Worm (Caenorhabditis elegans) whole organism, mixed stage, embryonic: ENCODE data around the gene sri-31.

Experiments used
- M03D4.4 ChIP-seq: sonication (generic microtip); optimal IDR thresholded peaks from 2 replicates; lab custom pipeline; 2017; ENCODE audit warnings: mild to moderate bottlenecking, missing genetic modification characterization, missing compliant biosample characterization
- bed-3 ChIP-seq: fragments of 200-800 bp; sonication (Bioruptor generic); optimal IDR thresholded peaks from 3 replicates; lab custom pipeline; 2018; ENCODE audit warnings: mild to moderate bottlenecking, missing genetic modification characterization, moderate library complexity, missing compliant biosample characterization
- blmp-1 ChIP-seq: fragments of 150-350 bp; optimal IDR thresholded peaks from 2 replicates; lab custom pipeline; 2014; ENCODE audit warnings: missing biosample characterization, missing genetic modification characterization
- ceh-39 ChIP-seq: fragments of 150-350 bp; optimal IDR thresholded peaks from 2 replicates; lab custom pipeline; 2014; ENCODE audit warnings: missing biosample characterization, missing genetic modification characterization
- ceh-43 ChIP-seq: fragments of 200-800 bp; sonication (Bioruptor generic); optimal IDR thresholded peaks from 2 replicates; lab custom pipeline; 2018; ENCODE audit warnings: mild to moderate bottlenecking, missing genetic modification characterization, moderate library complexity, missing compliant biosample characterization
- ceh-83 ChIP-seq: fragments of 200-800 bp; sonication (Bioruptor generic); optimal IDR thresholded peaks from 2 replicates; lab custom pipeline; 2018; ENCODE audit warnings: mild to moderate bottlenecking, missing genetic modification characterization, missing compliant biosample characterization
- ces-1 ChIP-seq: fragments of 150-350 bp; optimal IDR thresholded peaks from 2 replicates; lab custom pipeline; 2014; ENCODE audit warnings: missing biosample characterization, missing genetic modification reagents, missing genetic modification characterization
- cnd-1 ChIP-seq: fragments of 200-800 bp; sonication (Bioruptor generic); optimal IDR thresholded peaks from 2 replicates; lab custom pipeline; 2018; ENCODE audit warnings: mild to moderate bottlenecking, missing genetic modification characterization, missing compliant biosample characterization
- drap-1 ChIP-seq: fragments of 200-800 bp; sonication (Bioruptor generic); optimal IDR thresholded peaks from 3 replicates; lab custom pipeline; 2018; ENCODE audit warnings: mild to moderate bottlenecking, missing genetic modification characterization, missing compliant biosample characterization
- elt-1 ChIP-seq: sonication (generic microtip); optimal IDR thresholded peaks from 2 replicates; lab custom pipeline; 2017; ENCODE audit warnings: missing genetic modification characterization, mild to moderate bottlenecking, missing compliant biosample characterization, antibody characterized with exemption, moderate library complexity, borderline replicate concordance; ENCODE audit not compliant: insufficient read depth
- elt-3 ChIP-seq: fragments of 150-350 bp; optimal IDR thresholded peaks from 2 replicates; lab custom pipeline; 2014; ENCODE audit warnings: missing biosample characterization, missing genetic modification characterization
- flh-1 ChIP-seq: fragments of 200-800 bp; sonication (Bioruptor generic); optimal IDR thresholded peaks from 2 replicates; lab custom pipeline; 2018; ENCODE audit warnings: mild to moderate bottlenecking, missing genetic modification characterization, moderate library complexity, missing compliant biosample characterization
- ham-2 ChIP-seq: fragments of 200-800 bp; sonication (Bioruptor generic); optimal IDR thresholded peaks from 2 replicates; lab custom pipeline; 2018; ENCODE audit warnings: mild to moderate bottlenecking, missing genetic modification characterization, missing compliant biosample characterization
- hlh-1 ChIP-seq: fragments of 150-350 bp; optimal IDR thresholded peaks from 2 replicates; lab custom pipeline; 2014; ENCODE audit warnings: missing biosample characterization, missing genetic modification reagents, missing genetic modification characterization
- lin-13 ChIP-seq: fragments of 150-350 bp; optimal IDR thresholded peaks from 2 replicates; lab custom pipeline; 2014; ENCODE audit warnings: missing biosample characterization, missing genetic modification characterization
- lin-32 ChIP-seq: fragments of 200-800 bp; sonication (Bioruptor generic); optimal IDR thresholded peaks from 2 replicates; lab custom pipeline; 2018; ENCODE audit warnings: mild to moderate bottlenecking, missing genetic modification characterization, missing compliant biosample characterization
- lsy-2 ChIP-seq: fragments of 150-350 bp; optimal IDR thresholded peaks from 2 replicates; lab custom pipeline; 2014; ENCODE audit warnings: missing biosample characterization, missing genetic modification characterization
- mab-5 ChIP-seq: fragments of 150-350 bp; optimal IDR thresholded peaks from 2 replicates; lab custom pipeline; 2014; ENCODE audit warnings: missing biosample characterization, missing genetic modification characterization
- mls-2 ChIP-seq: sonication (generic microtip); optimal IDR thresholded peaks from 2 replicates; lab custom pipeline; 2016; ENCODE audit warnings: mild to moderate bottlenecking, missing genetic modification characterization, moderate library complexity, missing compliant biosample characterization
- nhr-12 ChIP-seq: fragments of 150-350 bp; optimal IDR thresholded peaks from 2 replicates; lab custom pipeline; 2014; ENCODE audit warnings: missing biosample characterization, missing genetic modification characterization
- nhr-2 ChIP-seq: fragments of 150-350 bp; optimal IDR thresholded peaks from 2 replicates; lab custom pipeline; 2014; ENCODE audit warnings: missing biosample characterization, missing genetic modification characterization
- nhr-237 ChIP-seq: fragments of 150-350 bp; optimal IDR thresholded peaks from 2 replicates; lab custom pipeline; 2014; ENCODE audit warnings: missing biosample characterization, missing genetic modification characterization
- nhr-28 ChIP-seq: fragments of 150-350 bp; optimal IDR thresholded peaks from 2 replicates; lab custom pipeline; 2014; ENCODE audit warnings: missing biosample characterization, missing genetic modification characterization
- nhr-76 ChIP-seq: sonication (generic microtip); optimal IDR thresholded peaks from 2 replicates; lab custom pipeline; 2017; ENCODE audit warnings: missing biosample characterization, missing genetic modification characterization
- pha-4 ChIP-seq: fragments of 150-350 bp; optimal IDR thresholded peaks from 2 replicates; lab custom pipeline; 2018; ENCODE audit warnings: missing biosample characterization, missing genetic modification reagents, missing genetic modification characterization
- sem-2 ChIP-seq: fragments of 200-800 bp; sonication (Bioruptor generic); optimal IDR thresholded peaks from 2 replicates; lab custom pipeline; 2018; ENCODE audit warnings: mild to moderate bottlenecking, missing genetic modification characterization, missing compliant biosample characterization
- snpc-4 ChIP-seq: fragments of 150-350 bp; optimal IDR thresholded peaks from 2 replicates; lab custom pipeline; 2014; ENCODE audit warnings: missing biosample characterization, missing genetic modification characterization
- sptf-1 ChIP-seq: sonication (generic microtip); optimal IDR thresholded peaks from 2 replicates; lab custom pipeline; 2017; ENCODE audit warnings: mild to moderate bottlenecking, missing genetic modification characterization, moderate library complexity, missing compliant biosample characterization
- tbx-8 ChIP-seq: fragments of 200-800 bp; sonication (Bioruptor generic); optimal IDR thresholded peaks from 2 replicates; lab custom pipeline; 2018; ENCODE audit warnings: mild to moderate bottlenecking, missing genetic modification characterization, moderate library complexity, missing compliant biosample characterization
- unc-120 ChIP-seq: sonication (generic microtip); optimal IDR thresholded peaks from 2 replicates; lab custom pipeline; 2017; ENCODE audit warnings: missing genetic modification characterization, missing compliant biosample characterization; ENCODE audit not compliant: poor library complexity, severe bottlenecking
- unc-39 ChIP-seq: fragments of 150-350 bp; optimal IDR thresholded peaks from 2 replicates; lab custom pipeline; 2014; ENCODE audit warnings: missing biosample characterization, missing genetic modification characterization
- unc-62 ChIP-seq: fragments of 150-350 bp; optimal IDR thresholded peaks from 2 replicates; lab custom pipeline; 2014; ENCODE audit warnings: missing biosample characterization, missing genetic modification reagents, missing genetic modification characterization
- zip-8 ChIP-seq: fragments of 150-350 bp; optimal IDR thresholded peaks from 2 replicates; lab custom pipeline; 2014; ENCODE audit warnings: missing biosample characterization, missing genetic modification characterization

Gene sri-31

ce11 chrII:3061605-3062004, 10.8 kb downstream of the sri-31 start:
- TF ChIP-seq nhr-237 (tag; lab: Kevin White, UChicago) (no peak), snpc-4 (tag; lab: Kevin White, UChicago) (no peak), lin-13 (tag; lab: Kevin White, UChicago) (no peak), mab-5 (tag; lab: Kevin White, UChicago) (no peak), hlh-1 (tag; lab: Kevin White, UChicago) (no peak), unc-120 (no peak), sptf-1 (tag; lab: Kevin White, UChicago) (no peak), blmp-1 (no peak), ces-1 (no peak), nhr-12 (tag; lab: Kevin White, UChicago) (no peak), tbx-8 (no peak), sem-2 (GFP tag; lab: Kevin White, UChicago) (no peak), mls-2 (tag; lab: Kevin White, UChicago) (no peak), elt-1 (no peak), ceh-83 (GFP tag; lab: Kevin White, UChicago) (no peak), nhr-76 (no peak), nhr-2 (tag; lab: Kevin White, UChicago) (no peak), pha-4 (tag; lab: Kevin White, UChicago) (no peak)

DNA sequence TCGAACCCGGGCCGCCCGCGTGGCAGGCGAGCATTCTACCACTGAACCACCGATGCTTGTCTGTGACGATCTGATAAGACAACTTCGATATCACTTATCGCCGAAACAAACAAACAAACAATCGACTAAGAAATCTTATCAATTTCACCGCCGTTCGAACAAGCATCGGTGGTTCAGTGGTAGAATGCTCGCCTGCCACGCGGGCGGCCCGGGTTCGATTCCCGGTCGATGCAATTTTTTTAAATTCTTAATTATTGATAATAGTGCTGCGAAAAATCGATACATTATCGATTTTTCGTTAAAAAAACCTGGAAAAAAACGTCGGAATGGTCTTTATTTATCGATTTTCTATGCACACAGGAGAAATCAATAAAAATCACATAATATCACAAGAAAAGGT, 11.4 kb downstream of the sri-31 start:
- TF ChIP-seq unc-120 = no peak
- TF ChIP-seq flh-1 (GFP tag; lab: Kevin White, UChicago) = no peak
- TF ChIP-seq cnd-1 (tag; lab: Kevin White, UChicago) = no peak
- TF ChIP-seq lin-13 (tag; lab: Kevin White, UChicago) = no peak
- no peak for TF ChIP-seq drap-1 (GFP tag; lab: Kevin White, UChicago)
- TF ChIP-seq nhr-28 (tag; lab: Kevin White, UChicago) = no peak
- no peak for TF ChIP-seq hlh-1 (tag; lab: Kevin White, UChicago)
- TF ChIP-seq mab-5 (tag; lab: Kevin White, UChicago) = no peak
- no peak for TF ChIP-seq nhr-2 (tag; lab: Kevin White, UChicago)
- TF ChIP-seq blmp-1 = no peak
- no peak for TF ChIP-seq snpc-4 (tag; lab: Kevin White, UChicago)
- no peak for TF ChIP-seq elt-3 (tag; lab: Kevin White, UChicago)
- no peak for TF ChIP-seq ceh-39 (tag; lab: Kevin White, UChicago)
- TF ChIP-seq unc-62 (GFP tag; lab: Kevin White, UChicago) = no peak
- TF ChIP-seq M03D4.4 (tag; lab: Kevin White, UChicago) = no peak
- no peak for TF ChIP-seq mls-2 (tag; lab: Kevin White, UChicago)
- TF ChIP-seq bed-3 = no peak
- no peak for TF ChIP-seq sptf-1 (tag; lab: Kevin White, UChicago)
- no peak for TF ChIP-seq lsy-2 (tag; lab: Kevin White, UChicago)

DNA sequence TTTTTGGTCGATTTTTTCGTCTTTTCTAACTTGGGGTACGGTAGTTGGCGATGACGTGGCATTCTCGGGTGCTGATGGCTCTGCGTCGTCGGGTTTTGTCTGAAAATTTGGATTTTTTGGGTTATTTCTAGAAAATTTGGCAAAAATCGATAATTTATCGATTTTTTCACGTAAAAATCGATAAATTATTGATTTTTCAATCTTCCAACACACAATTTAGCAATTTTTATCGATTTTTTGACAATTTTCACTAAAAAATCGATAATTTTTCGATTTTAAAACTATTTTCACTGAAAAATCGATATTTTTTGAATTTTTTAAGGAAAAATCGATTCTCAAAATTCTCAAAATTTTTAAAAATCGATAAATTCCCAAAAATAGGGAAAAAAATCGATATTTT, 12.1 kb downstream of the sri-31 start:
- no peak for TF ChIP-seq elt-1
- no peak for TF ChIP-seq lsy-2 (tag; lab: Kevin White, UChicago)
- TF ChIP-seq bed-3 = no peak
- no peak for TF ChIP-seq ceh-43 (GFP tag; lab: Kevin White, UChicago)
- no peak for TF ChIP-seq lin-13 (tag; lab: Kevin White, UChicago)
- no peak for TF ChIP-seq snpc-4 (tag; lab: Kevin White, UChicago)
- TF ChIP-seq unc-39 (tag; lab: Kevin White, UChicago) = no peak
- no peak for TF ChIP-seq blmp-1
- TF ChIP-seq ceh-39 (tag; lab: Kevin White, UChicago) = no peak

DNA sequence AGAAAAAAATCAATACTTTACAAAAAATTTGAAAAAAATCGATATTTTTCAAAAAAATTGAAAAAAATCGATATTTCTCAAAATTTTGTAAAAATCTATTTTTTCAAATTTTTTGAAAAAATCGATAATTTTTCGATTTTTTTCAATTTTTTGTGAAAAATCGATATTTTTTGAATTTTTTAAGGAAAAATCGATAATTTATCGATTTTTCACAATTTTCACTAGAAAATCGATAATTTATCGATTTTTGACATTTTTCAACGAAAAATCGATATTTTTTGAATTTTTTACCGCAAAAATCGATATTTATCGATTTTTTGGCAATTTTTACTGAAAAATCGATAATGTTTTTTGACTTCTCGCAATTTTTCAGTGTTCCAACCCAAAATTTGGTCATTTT, 12.6 kb downstream of the sri-31 start:
- TF ChIP-seq lsy-2 (tag; lab: Kevin White, UChicago) = no peak
- TF ChIP-seq ces-1 = peak; percentile 16
- TF ChIP-seq, all 35 proteins: peak for 1

DNA sequence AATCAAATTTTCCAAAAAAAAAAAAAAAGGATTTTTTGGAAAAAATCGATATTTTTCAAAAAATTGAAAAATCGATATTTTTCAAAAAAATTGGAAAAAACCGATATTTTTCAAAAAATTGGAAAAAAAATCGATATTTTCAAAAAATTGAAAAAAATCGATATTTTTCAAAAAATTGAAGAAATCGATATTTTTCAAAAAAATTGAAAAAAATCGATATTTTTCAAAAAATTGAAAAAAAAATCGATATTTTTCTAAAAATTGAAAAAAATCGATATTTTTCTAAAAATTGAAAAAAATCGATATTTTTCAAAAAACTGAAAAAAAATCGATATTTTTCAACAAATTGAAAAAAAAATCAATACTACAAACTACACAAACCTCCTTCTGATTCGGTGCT, 13.2 kb downstream of the sri-31 start:
- no peak for TF ChIP-seq nhr-12 (tag; lab: Kevin White, UChicago)
- TF ChIP-seq, all 35 proteins: peak for 0

ce11 chrII:3064631-3065030, 13.8 kb downstream of the sri-31 start:
- TF ChIP-seq elt-3 (tag; lab: Kevin White, UChicago) = no peak
- no peak for TF ChIP-seq lin-13 (tag; lab: Kevin White, UChicago)
- no peak for TF ChIP-seq mab-5 (tag; lab: Kevin White, UChicago)
- TF ChIP-seq zip-8 (tag; lab: Kevin White, UChicago) = no peak
- TF ChIP-seq drap-1 (GFP tag; lab: Kevin White, UChicago) = no peak
- TF ChIP-seq nhr-76 = no peak
- no peak for TF ChIP-seq ham-2
- TF ChIP-seq sem-2 (GFP tag; lab: Kevin White, UChicago) = no peak
- no peak for TF ChIP-seq lsy-2 (tag; lab: Kevin White, UChicago)
- TF ChIP-seq nhr-237 (tag; lab: Kevin White, UChicago) = no peak
- TF ChIP-seq lin-32 (GFP tag; lab: Kevin White, UChicago) = no peak
- TF ChIP-seq nhr-12 (tag; lab: Kevin White, UChicago) = no peak
- no peak for TF ChIP-seq nhr-2 (tag; lab: Kevin White, UChicago)
- no peak for TF ChIP-seq ceh-83 (GFP tag; lab: Kevin White, UChicago)
- TF ChIP-seq tbx-8 = no peak
- TF ChIP-seq pha-4 (tag; lab: Kevin White, UChicago) = no peak
- no peak for TF ChIP-seq hlh-1 (tag; lab: Kevin White, UChicago)
- TF ChIP-seq, all 35 proteins: peak for 0
